Worm (Caenorhabditis elegans) whole organism, L2 larva: ENCODE data around the gene srbc-19.
A peak's percentile ranks its signal among the peaks of the same experiment; 100 is the strongest.

Source experiments
- aly-2 ChIP-seq: fragments of 150-350 bp; optimal IDR thresholded peaks from 2 replicates; lab custom pipeline; 2014; ENCODE audit warnings: missing biosample characterization, missing genetic modification characterization
- ama-1 ChIP-seq: fragments of 150-350 bp; optimal IDR thresholded peaks from 2 replicates; lab custom pipeline; 2018; ENCODE audit warnings: inconsistent platforms
- blmp-1 ChIP-seq: sonication (generic microtip); optimal IDR thresholded peaks from 2 replicates; lab custom pipeline; 2017; ENCODE audit warnings: missing genetic modification characterization, mild to moderate bottlenecking, missing compliant biosample characterization, antibody characterized with exemption, moderate library complexity; ENCODE audit not compliant: insufficient read depth
- ceh-82 ChIP-seq: fragments of 150-350 bp; optimal IDR thresholded peaks from 2 replicates; lab custom pipeline; 2014; ENCODE audit warnings: missing biosample characterization, missing genetic modification characterization
- fos-1 ChIP-seq: fragments of 150-350 bp; optimal IDR thresholded peaks from 2 replicates; lab custom pipeline; 2014; ENCODE audit warnings: missing biosample characterization, missing genetic modification characterization
- lsy-2 ChIP-seq, 2 experiments: fragments of 150-350 bp in 1 of 2; sonication (generic microtip) in 1 of 2; optimal IDR thresholded peaks; 2 replicates each; lab custom pipeline; 2014 to 2017; ENCODE audit warnings: missing biosample characterization in 2 of 2, missing genetic modification characterization in 2 of 2
- snpc-4 ChIP-seq: fragments of 150-350 bp; optimal IDR thresholded peaks from 2 replicates; lab custom pipeline; 2014; ENCODE audit warnings: missing biosample characterization, missing genetic modification characterization
- ztf-4 ChIP-seq: fragments of 150-350 bp; optimal IDR thresholded peaks from 2 replicates; lab custom pipeline; 2014; ENCODE audit warnings: missing biosample characterization, missing genetic modification characterization

DNA sequence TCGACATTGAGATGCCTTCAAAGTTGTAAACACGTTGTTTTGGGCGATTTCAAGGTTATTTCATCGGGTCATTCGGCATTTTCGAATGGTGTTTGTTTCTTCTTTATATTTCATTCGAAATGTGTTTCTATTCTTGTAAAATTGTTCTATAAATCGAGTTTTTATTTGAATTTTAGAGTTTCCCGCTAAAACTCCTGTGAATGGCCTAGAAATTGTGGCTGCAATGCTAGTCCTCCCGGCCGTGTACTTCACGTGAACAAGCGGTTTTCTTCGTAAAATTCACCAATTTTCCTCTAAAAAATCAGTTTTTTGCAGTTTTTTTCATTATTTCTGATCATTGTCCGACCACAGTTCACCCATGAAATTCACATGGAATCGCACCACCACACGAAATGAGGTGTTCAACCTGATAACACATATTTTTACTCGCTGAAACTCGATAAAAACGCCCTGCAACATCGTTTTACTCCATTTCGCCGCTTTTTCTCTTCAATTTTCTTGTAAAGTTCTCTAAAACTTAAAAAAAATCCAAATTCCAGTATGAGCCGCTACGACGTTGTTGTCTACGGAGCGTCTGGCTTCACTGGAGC is 39.5 kb downstream of the srbc-19 start, which contains the start of gene ldp-1:
- TF ChIP-seq snpc-4 (tag; lab: Kevin White, UChicago), result peak; percentile 23
- no peak for TF ChIP-seq fos-1 (tag; lab: Kevin White, UChicago)
- no peak for TF ChIP-seq aly-2 (tag; lab: Kevin White, UChicago)
- TF ChIP-seq ceh-82 (tag; lab: Kevin White, UChicago), result no peak
- no peak for TF ChIP-seq ztf-4 (tag; lab: Kevin White, UChicago)
- TF ChIP-seq lsy-2 (tag; optimal IDR thresholded peaks at IDR 0.05; lab: Kevin White, UChicago), result peak; percentile 52 to 81
- TF ChIP-seq blmp-1, result no peak
- TF ChIP-seq ama-1, result no peak
